Worm (Caenorhabditis elegans) whole organism, late embryonic: ENCODE results near the gene cca-1.

Experiments used
- pha-4 ChIP-seq: fragments of 150-350 bp; optimal IDR thresholded peaks from 2 replicates; lab custom pipeline; 2018; ENCODE audit warnings: missing biosample characterization, missing genetic modification reagents, missing genetic modification characterization
- rnt-1 ChIP-seq: sonication (generic microtip); optimal IDR thresholded peaks from 2 replicates; lab custom pipeline; 2016; ENCODE audit warnings: missing genetic modification characterization, missing compliant biosample characterization

DNA sequence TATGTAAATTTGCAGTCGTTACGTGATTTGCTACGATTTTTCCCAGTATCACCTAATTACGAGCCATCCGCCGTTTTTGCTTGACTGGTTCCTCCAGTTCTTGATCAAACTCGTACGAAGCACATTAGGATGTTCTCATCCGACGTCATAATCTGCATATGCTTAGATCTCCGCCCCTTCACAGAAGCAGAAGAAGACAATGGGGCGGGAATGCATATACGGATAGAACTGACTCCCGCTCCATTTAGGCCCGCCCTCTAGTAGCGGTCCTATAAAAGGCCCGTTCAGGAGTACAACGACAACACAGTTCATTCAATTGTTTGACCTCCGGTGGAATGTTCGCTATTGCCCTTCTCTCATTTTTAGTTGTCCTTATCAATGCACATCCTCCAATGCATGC, 49.4 kb upstream of the cca-1 start, which contains the start of gene zig-4:
- TF ChIP-seq pha-4 (no peak), rnt-1 (tag; lab: Kevin White, UChicago) (no peak)
